Worm (Caenorhabditis elegans) whole organism, midembryonic: ENCODE measurements around the gene malt-1.

Experiments
- T22C8.4 ChIP-seq: fragments of 200-800 bp; sonication (Bioruptor generic); IDR thresholded peaks from 2 replicates; pipeline ENCODE4 v1.3.6; 2022; ENCODE audit warnings: missing genetic modification characterization, missing compliant biosample characterization
- cog-1 ChIP-seq: sonication (generic microtip); optimal IDR thresholded peaks from 2 replicates; lab custom pipeline; 2016; ENCODE audit warnings: missing genetic modification characterization, missing compliant biosample characterization
- flt-1 ChIP-seq: fragments of 200-800 bp; sonication (Bioruptor generic); IDR thresholded peaks from 2 replicates; pipeline ENCODE4 v1.3.6; 2022; ENCODE audit warnings: missing genetic modification characterization, missing compliant biosample characterization
- klf-2 ChIP-seq: fragments of 200-800 bp; sonication (Bioruptor generic); conservative IDR thresholded peaks from 2 replicates; pipeline ENCODE4 v1.3.6; 2022; ENCODE audit warnings: missing genetic modification reagents, missing genetic modification characterization, missing compliant biosample characterization
- med-1 ChIP-seq: sonication (generic microtip); optimal IDR thresholded peaks from 2 replicates; lab custom pipeline; 2017; ENCODE audit warnings: missing genetic modification characterization, mild to moderate bottlenecking, missing compliant biosample characterization, antibody characterized with exemption, missing genetic modification reagents; ENCODE audit not compliant: insufficient read depth
- ref-1 ChIP-seq: fragments of 200-800 bp; sonication (Bioruptor generic); conservative IDR thresholded peaks from 2 replicates; pipeline ENCODE4 v1.3.6; 2022; ENCODE audit warnings: missing genetic modification reagents, missing genetic modification characterization, missing compliant biosample characterization
- tab-1 ChIP-seq: fragments of 200-800 bp; sonication (Bioruptor generic); IDR thresholded peaks from 2 replicates; pipeline ENCODE4 v1.3.6; 2022; ENCODE audit warnings: missing genetic modification characterization, missing compliant biosample characterization
- ztf-23 ChIP-seq: fragments of 200-800 bp; sonication (Bioruptor generic); IDR thresholded peaks from 2 replicates; pipeline ENCODE4 v1.3.6; 2022; ENCODE audit warnings: missing genetic modification reagents, missing genetic modification characterization, missing compliant biosample characterization
- ztf-29 ChIP-seq: fragments of 200-800 bp; sonication (Bioruptor generic); IDR thresholded peaks from 2 replicates; pipeline ENCODE4 v1.3.6; 2022; ENCODE audit warnings: missing genetic modification reagents, missing genetic modification characterization, missing compliant biosample characterization

malt-1 gene

DNA sequence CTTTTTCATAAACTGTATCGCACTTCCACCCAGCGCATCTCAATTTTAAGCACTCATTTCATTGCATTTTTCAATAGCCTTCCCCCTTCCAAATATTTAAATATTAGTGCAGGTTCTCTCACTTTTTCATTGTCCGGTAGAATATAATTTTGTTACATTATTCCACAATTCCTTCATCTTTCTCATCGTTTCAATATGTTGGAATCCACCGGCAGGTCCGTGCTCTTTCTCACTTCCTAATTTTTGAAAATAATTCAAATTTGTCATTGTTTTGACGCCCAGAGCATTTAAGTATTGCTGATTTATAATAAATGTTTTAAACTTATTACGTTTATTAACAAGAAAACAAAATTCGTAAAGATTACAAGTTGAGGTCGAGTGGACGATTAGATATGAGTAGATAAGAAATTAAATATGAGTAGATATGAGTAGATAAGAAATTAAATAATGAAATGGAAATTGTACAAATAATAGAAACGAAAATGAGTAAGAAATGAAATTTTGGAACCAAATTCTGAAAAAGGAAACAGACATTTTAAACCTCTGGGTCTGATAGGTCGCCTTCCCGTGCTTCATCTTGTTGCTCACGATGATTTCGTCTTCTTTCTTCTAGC is 4.1 kb upstream of the malt-1 start:
- no peak for TF ChIP-seq med-1
- TF ChIP-seq klf-2 (GFP tag; lab: Robert Waterston, UW), result no peak
- no peak for TF ChIP-seq T22C8.4 (GFP tag; lab: Robert Waterston, UW)
- TF ChIP-seq ztf-23 (GFP tag; lab: Robert Waterston, UW), result no peak
- TF ChIP-seq cog-1 (tag; lab: Kevin White, UChicago), result no peak
- no peak for TF ChIP-seq tab-1 (GFP tag; lab: Robert Waterston, UW)
- TF ChIP-seq ztf-29 (GFP tag; lab: Robert Waterston, UW), result no peak
- TF ChIP-seq flt-1 (GFP tag; lab: Robert Waterston, UW), result no peak
- no peak for TF ChIP-seq ref-1

DNA sequence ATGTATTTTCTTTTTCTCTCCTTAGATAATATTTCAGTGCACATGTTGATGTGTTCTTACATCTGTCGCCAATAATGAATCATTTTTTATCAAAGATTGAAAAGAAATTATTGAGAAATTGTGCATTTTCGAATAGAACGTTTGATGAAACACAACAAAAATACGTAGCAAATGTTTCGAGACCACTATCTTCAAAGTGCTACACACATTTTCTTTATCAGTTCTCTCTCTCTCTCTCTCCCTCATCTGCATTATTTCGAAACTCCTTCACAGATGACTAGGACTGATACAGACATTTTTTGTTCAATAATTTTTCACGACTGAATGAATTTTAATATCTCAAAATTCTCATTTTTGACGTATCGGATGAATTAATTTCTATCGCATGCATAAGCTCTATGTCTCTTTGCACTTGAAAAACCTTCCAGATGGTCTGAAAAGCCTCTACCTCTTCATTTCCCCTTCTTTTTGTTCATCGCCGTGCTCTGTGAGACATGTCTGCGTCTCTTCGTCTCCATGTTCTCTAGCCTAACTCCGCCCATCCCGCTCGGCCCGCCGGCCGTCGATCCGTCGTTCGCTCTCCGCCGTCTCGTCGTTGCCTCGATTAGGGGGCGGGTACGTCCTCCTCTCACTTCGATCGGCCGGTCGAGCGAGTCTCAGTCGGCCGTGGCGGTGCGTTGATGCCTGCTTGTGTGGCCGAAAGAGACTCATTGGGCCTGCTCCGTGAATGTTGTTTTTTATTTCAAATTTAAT is 7.6 kb downstream of the malt-1 start:
- TF ChIP-seq ztf-23 (GFP tag; lab: Robert Waterston, UW) (0 out of 2 replicates have a peak, but pooled peaks have one; percentile 21), ztf-29 (GFP tag; lab: Robert Waterston, UW) (0 out of 2 replicates have a peak, but pooled peaks have one; percentile 54), med-1 (no peak), T22C8.4 (GFP tag; lab: Robert Waterston, UW) (peak; percentile 46; the same call in 1 of the 2 replicates), klf-2 (GFP tag; lab: Robert Waterston, UW) (no peak), cog-1 (tag; lab: Kevin White, UChicago) (peak; percentile 64), tab-1 (GFP tag; lab: Robert Waterston, UW) (0 out of 2 replicates have a peak, but pooled peaks have one; percentile 12), ref-1 (no peak), flt-1 (GFP tag; lab: Robert Waterston, UW) (no peak)

DNA sequence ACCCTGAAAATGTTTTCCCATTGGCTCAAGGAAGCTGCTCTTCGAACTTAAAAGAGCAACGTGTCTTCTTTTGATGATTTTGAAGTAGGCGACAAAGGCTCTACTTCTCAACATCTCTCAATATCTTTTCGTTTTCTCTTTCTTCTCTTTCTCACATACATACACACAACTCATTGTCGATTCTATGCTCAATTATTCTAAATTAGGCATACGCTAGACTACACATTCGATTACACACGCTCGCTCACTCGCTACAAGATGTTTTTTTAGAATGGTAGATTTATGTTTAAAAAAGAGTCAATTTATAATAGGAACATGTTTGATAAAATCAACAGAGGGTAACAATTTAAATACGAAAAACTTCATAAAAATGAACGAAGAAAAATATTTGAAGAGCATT is 9.6 kb downstream of the malt-1 start:
- TF ChIP-seq ztf-29 (GFP tag; lab: Robert Waterston, UW) (no peak), klf-2 (GFP tag; lab: Robert Waterston, UW) (no peak), ztf-23 (GFP tag; lab: Robert Waterston, UW) (no peak)

DNA sequence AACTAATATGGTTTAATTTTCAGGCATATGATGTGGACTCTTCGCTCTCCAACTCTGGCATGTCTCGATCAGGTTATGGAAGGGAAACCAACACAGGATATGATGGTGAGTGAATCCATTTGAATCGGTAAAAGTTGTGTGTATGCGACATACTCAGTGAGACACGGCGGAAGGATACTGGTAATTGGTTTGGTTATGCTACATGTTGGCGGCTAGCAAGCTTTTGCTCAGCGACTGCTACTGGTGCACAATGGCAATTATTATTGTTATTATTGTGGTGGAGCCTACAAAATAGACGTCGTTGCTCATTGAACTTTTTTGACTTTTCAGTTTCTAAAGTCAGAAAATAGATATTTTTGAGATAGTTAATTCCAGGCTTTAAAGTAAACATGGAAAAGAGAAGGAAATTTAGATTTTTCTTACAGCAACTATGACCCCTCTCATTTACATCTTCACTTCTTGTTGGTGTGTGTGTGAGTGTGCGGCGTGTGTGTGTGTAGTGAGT is 10.3 kb downstream of the malt-1 start:
- TF ChIP-seq med-1, result no peak
- no peak for TF ChIP-seq cog-1 (tag; lab: Kevin White, UChicago)
- TF ChIP-seq ztf-29 (GFP tag; lab: Robert Waterston, UW), result no peak
- TF ChIP-seq tab-1 (GFP tag; lab: Robert Waterston, UW), result no peak
- TF ChIP-seq T22C8.4 (GFP tag; lab: Robert Waterston, UW), result no peak
- no peak for TF ChIP-seq flt-1 (GFP tag; lab: Robert Waterston, UW)
- no peak for TF ChIP-seq klf-2 (GFP tag; lab: Robert Waterston, UW)
- TF ChIP-seq ref-1, result no peak
- TF ChIP-seq ztf-23 (GFP tag; lab: Robert Waterston, UW), result no peak

DNA sequence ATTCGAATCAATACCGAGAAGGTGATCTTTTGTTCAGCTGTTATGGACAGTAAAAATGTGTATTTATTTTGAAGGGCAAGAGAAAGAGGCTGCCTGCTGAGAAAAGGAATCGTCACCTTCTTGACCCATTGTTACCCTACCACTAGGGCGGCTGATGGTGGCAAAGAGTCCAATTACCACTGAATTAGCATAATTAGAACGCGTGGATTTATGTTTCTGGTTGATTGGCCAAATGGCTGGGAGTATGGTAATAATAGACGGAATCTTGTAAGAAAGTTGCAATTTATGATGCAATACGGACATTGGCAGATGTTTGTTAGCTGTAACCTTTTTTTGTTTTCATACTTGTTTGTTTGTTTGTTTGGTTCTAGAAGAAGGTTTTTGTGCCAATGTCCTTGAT is 11.2 kb downstream of the malt-1 start:
- TF ChIP-seq tab-1 (GFP tag; lab: Robert Waterston, UW) (peak; percentile 38; the same call in 1 of the 2 replicates), ztf-29 (GFP tag; lab: Robert Waterston, UW) (no peak), flt-1 (GFP tag; lab: Robert Waterston, UW) (0 out of 2 replicates have a peak, but pooled peaks have one; percentile 7), T22C8.4 (GFP tag; lab: Robert Waterston, UW) (no peak)

DNA sequence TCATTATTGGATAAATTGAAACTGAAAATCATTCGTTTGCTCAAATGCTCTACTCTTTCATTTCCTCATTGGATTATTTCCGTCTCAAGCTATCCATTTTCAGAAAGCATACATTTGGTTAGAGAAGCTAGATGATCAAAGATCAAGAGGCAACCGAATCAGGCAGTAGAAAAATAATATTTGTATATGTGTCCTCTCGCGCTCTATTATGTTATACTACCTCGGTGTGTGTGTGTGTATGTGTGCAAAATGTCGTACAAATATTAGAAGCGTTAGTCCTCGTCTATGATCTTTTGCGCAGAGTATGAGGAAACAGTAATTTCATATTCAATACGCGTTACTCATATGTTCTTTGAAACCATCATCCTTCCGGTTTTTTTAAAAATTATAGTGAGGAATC is 14.0 kb downstream of the malt-1 start:
- TF ChIP-seq flt-1 (GFP tag; lab: Robert Waterston, UW), result no peak
- peak; percentile 9 for TF ChIP-seq med-1

DNA sequence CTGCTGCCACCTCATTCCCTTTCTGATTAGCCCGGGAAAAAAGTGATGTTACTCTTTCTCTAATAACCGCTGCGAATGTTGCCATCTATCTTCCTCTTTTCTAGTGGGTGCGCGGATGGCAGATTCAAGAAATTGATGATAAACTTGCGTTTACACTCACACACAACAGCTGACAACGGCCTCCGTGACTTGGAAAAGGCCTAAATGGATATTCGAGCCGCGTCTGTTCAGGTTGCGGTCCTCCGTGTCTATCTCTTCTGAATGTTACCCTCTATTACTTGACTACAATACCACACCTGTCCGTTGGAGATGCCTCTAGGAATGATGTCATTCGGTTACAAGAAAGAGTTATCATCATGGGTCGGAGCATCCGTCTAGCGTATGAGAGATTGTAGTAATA is 14.6 kb downstream of the malt-1 start:
- no peak for TF ChIP-seq ref-1
- no peak for TF ChIP-seq ztf-29 (GFP tag; lab: Robert Waterston, UW)
- TF ChIP-seq tab-1 (GFP tag; lab: Robert Waterston, UW), result no peak
- no peak for TF ChIP-seq flt-1 (GFP tag; lab: Robert Waterston, UW)
- TF ChIP-seq med-1, result no peak
- no peak for TF ChIP-seq klf-2 (GFP tag; lab: Robert Waterston, UW)
- TF ChIP-seq ztf-23 (GFP tag; lab: Robert Waterston, UW), result no peak
- TF ChIP-seq T22C8.4 (GFP tag; lab: Robert Waterston, UW), result no peak
- TF ChIP-seq cog-1 (tag; lab: Kevin White, UChicago), result no peak

DNA sequence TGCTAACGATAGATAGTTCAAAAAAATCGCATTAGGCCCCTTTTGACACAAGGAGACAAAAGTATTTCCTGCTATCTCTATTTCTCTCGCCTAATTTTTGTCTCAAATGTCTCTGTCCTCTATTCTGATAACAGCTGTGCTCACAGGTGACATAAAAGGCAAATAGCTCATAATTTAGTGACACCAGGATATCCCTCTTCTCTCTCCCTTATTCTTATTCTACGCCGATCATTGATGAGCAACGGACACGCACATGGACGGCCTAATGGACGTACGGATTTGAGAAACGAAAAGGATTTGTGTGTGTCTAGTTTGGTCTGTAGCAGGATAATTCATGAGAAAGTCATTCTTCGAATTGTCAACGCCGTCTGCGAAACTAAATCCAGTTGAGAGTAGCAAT is 15.1 kb downstream of the malt-1 start:
- TF ChIP-seq med-1 (no peak), ztf-23 (GFP tag; lab: Robert Waterston, UW) (no peak), cog-1 (tag; lab: Kevin White, UChicago) (no peak), klf-2 (GFP tag; lab: Robert Waterston, UW) (no peak), flt-1 (GFP tag; lab: Robert Waterston, UW) (no peak), ref-1 (no peak), T22C8.4 (GFP tag; lab: Robert Waterston, UW) (no peak), tab-1 (GFP tag; lab: Robert Waterston, UW) (no peak), ztf-29 (GFP tag; lab: Robert Waterston, UW) (no peak)

DNA sequence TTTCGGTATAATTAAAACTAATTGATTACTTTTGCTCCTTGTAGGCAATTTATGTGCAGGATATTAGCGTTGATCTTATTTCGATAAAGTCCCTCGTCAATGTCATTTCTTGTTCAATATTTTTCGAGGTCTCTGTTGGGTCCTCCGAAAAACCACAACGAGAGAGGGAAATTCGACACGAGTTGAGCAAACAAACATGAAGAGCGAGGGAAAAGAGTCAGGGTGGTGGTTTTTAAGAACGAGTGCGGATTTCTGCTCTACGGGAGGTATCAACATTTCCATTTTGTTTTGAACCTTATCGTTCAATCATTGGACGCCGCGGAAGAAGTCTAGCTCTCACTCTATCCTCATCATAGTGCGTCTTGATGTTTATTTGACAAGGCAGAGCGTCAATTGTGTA is 16.4 kb downstream of the malt-1 start:
- no peak; the same call in 1 of the 2 replicates for TF ChIP-seq T22C8.4 (GFP tag; lab: Robert Waterston, UW)
- no peak for TF ChIP-seq cog-1 (tag; lab: Kevin White, UChicago)
- TF ChIP-seq ztf-29 (GFP tag; lab: Robert Waterston, UW), result no peak
- TF ChIP-seq klf-2 (GFP tag; lab: Robert Waterston, UW), result no peak
- no peak for TF ChIP-seq ref-1
- TF ChIP-seq flt-1 (GFP tag; lab: Robert Waterston, UW), result no peak
- TF ChIP-seq tab-1 (GFP tag; lab: Robert Waterston, UW), result no peak
- TF ChIP-seq ztf-23 (GFP tag; lab: Robert Waterston, UW), result no peak
- no peak for TF ChIP-seq med-1
